Fruit fly (Drosophila melanogaster): ENCODE measurements around the gene CG2211.

The CG2211 gene

dm6 chr3L:1374438-1375133, 39.4 kb upstream of the CG2211 start (continued):
- TF ChIP-seq cas (GFP tag; IDR thresholded peaks at IDR 0.05) (no peak), CG2202 (tag; optimal IDR thresholded peaks at IDR 0.05) (no peak), bcd (GFP tag; optimal IDR thresholded peaks at IDR 0.05) (no peak), YL-1 (GFP tag; optimal IDR thresholded peaks at IDR 0.05) (no peak), ewg (GFP tag; optimal IDR thresholded peaks at IDR 0.05) (no peak), CG9215 (GFP tag; IDR thresholded peaks at IDR 0.05) (no peak), Six4 (GFP tag; optimal IDR thresholded peaks at IDR 0.05) (no peak), vfl (GFP tag; optimal IDR thresholded peaks at IDR 0.05) (no peak), pzg (GFP tag; optimal IDR thresholded peaks at IDR 0.05) (no peak), CG10267 (tag; optimal IDR thresholded peaks at IDR 0.05) (no peak), Lim3 (GFP tag; IDR thresholded peaks at IDR 0.05) (no peak), ase (GFP tag; IDR thresholded peaks at IDR 0.05) (no peak), shn (GFP tag; optimal IDR thresholded peaks at IDR 0.05) (no peak), fd64A (GFP tag; optimal IDR thresholded peaks at IDR 0.05) (no peak), Myb (GFP tag; optimal IDR thresholded peaks at IDR 0.05) (no peak), Max (GFP tag; optimal IDR thresholded peaks at IDR 0.05) (no peak), sqz (GFP tag; optimal IDR thresholded peaks at IDR 0.05) (no peak), CG12769 (tag; optimal IDR thresholded peaks at IDR 0.05) (peak; percentile 19), crp (GFP tag; optimal IDR thresholded peaks at IDR 0.05) (no peak), Optix (GFP tag; IDR thresholded peaks at IDR 0.05) (no peak), sim (GFP tag; IDR thresholded peaks at IDR 0.05) (no peak), Rfx (GFP tag; IDR thresholded peaks at IDR 0.05) (peak; percentile 10; the same call in 1 of the 2 replicates), Med (GFP tag) (no peak), CG12391 (tag; optimal IDR thresholded peaks at IDR 0.05) (peak; percentile 6), CG9932 (GFP tag; IDR thresholded peaks at IDR 0.05) (0 out of 2 replicates have a peak, but pooled peaks have one; percentile 13), p53 (GFP tag; optimal IDR thresholded peaks at IDR 0.05) (no peak), Doc3 (GFP tag; IDR thresholded peaks at IDR 0.05; ENCODE audit: partially characterized antibody) (no peak), chif (GFP tag; optimal IDR thresholded peaks at IDR 0.05) (no peak), CG10565 (GFP tag; optimal IDR thresholded peaks at IDR 0.05) (no peak), ttk (GFP tag; IDR thresholded peaks at IDR 0.05) (no peak), CG12071 (GFP tag; optimal IDR thresholded peaks at IDR 0.05) (no peak), Ravus (GFP tag; IDR thresholded peaks at IDR 0.05) (no peak), repo (GFP tag; optimal IDR thresholded peaks at IDR 0.05) (no peak), CG15601 (tag; optimal IDR thresholded peaks at IDR 0.05) (no peak), Sry-β (GFP tag; optimal IDR thresholded peaks at IDR 0.05) (no peak), eve (GFP tag; optimal IDR thresholded peaks at IDR 0.05) (no peak), CG11247 (GFP tag; IDR thresholded peaks at IDR 0.05) (no peak), CG17328 (GFP tag; IDR thresholded peaks at IDR 0.05) (0 out of 2 replicates have a peak, but pooled peaks have one; percentile 24), Tbp (GFP tag; optimal IDR thresholded peaks at IDR 0.05) (no peak), H15 (GFP tag; IDR thresholded peaks at IDR 0.05) (no peak), CG2199 (GFP tag; IDR thresholded peaks at IDR 0.05) (no peak), CG4282 (GFP tag; optimal IDR thresholded peaks at IDR 0.05) (no peak), prd (optimal IDR thresholded peaks at IDR 0.05) (no peak), prd (GFP tag; IDR thresholded peaks at IDR 0.05) (no peak; the same call in 2 of the 3 replicates), gce (GFP tag; IDR thresholded peaks at IDR 0.05) (no peak), caup (GFP tag; optimal IDR thresholded peaks at IDR 0.05; ENCODE audit: severe bottlenecking) (no peak), Hr39 (optimal IDR thresholded peaks at IDR 0.05) (no peak), Lhr (GFP tag; optimal IDR thresholded peaks at IDR 0.05) (no peak), row (GFP tag; IDR thresholded peaks at IDR 0.05) (0 out of 3 replicates have a peak, but pooled peaks have one; percentile 18), CG2129 (GFP tag; IDR thresholded peaks at IDR 0.05; ENCODE audit: partially characterized antibody) (no peak), ftz-f1 (GFP tag; optimal IDR thresholded peaks at IDR 0.05) (no peak)

Measured in whole organism, embryonic.